Fruit fly (Drosophila melanogaster) whole organism, pupa: ENCODE data around the gene Jon25Biii.

Experiments used
- CG10348 ChIP-seq: fragments of 200-800 bp; sonication (Bioruptor generic); IDR thresholded peaks from 2 replicates; pipeline ENCODE4 v1.3.6; 2022; ENCODE audit warnings: missing biosample characterization, missing genetic modification characterization
- CG12605 ChIP-seq: fragments of 200-800 bp; sonication (Bioruptor generic); IDR thresholded peaks from 2 replicates; pipeline ENCODE4 v1.3.6; 2022; ENCODE audit warnings: missing biosample characterization, missing genetic modification characterization
- CG13204 ChIP-seq: fragments of 200-800 bp; sonication (Bioruptor generic); optimal IDR thresholded peaks from 2 replicates; lab custom pipeline; 2018; ENCODE audit warnings: missing biosample characterization, mild to moderate bottlenecking, missing genetic modification characterization, moderate library complexity
- CG14655 ChIP-seq: fragments of 200-800 bp; sonication (Bioruptor generic); optimal IDR thresholded peaks from 3 replicates; lab custom pipeline; 2017; ENCODE audit warnings: mild to moderate bottlenecking, missing biosample characterization, missing genetic modification reagents, missing genetic modification characterization
- CG15710 ChIP-seq: fragments of 200-800 bp; sonication (Bioruptor generic); optimal IDR thresholded peaks from 2 replicates; lab custom pipeline; 2018; ENCODE audit warnings: missing biosample characterization, mild to moderate bottlenecking, missing genetic modification characterization, moderate library complexity
- CG17806 ChIP-seq: fragments of 200-800 bp; sonication (Bioruptor generic); optimal IDR thresholded peaks from 2 replicates; lab custom pipeline; 2018; ENCODE audit warnings: missing biosample characterization, mild to moderate bottlenecking, missing genetic modification characterization, moderate library complexity
- CG32121 ChIP-seq: fragments of 200-800 bp; sonication (Bioruptor generic); IDR thresholded peaks from 2 replicates; pipeline ENCODE4 v1.3.6; 2022; ENCODE audit warnings: missing biosample characterization, missing genetic modification characterization
- CG34367 ChIP-seq: fragments of 200-800 bp; sonication (Bioruptor generic); optimal IDR thresholded peaks from 2 replicates; lab custom pipeline; 2018; ENCODE audit warnings: missing biosample characterization, mild to moderate bottlenecking, missing genetic modification characterization
- CG4496 ChIP-seq: fragments of 200-800 bp; sonication (Bioruptor generic); IDR thresholded peaks from 3 replicates; pipeline ENCODE4 v1.3.6; 2022; ENCODE audit warnings: missing biosample characterization, missing genetic modification characterization
- CG8159 ChIP-seq: fragments of 200-800 bp; sonication (Bioruptor generic); optimal IDR thresholded peaks from 3 replicates; lab custom pipeline; 2018; ENCODE audit warnings: missing biosample characterization, mild to moderate bottlenecking, missing genetic modification characterization, moderate library complexity
- CG8301 ChIP-seq: fragments of 200-800 bp; sonication (Bioruptor generic); optimal IDR thresholded peaks from 2 replicates; lab custom pipeline; 2018; ENCODE audit warnings: missing biosample characterization, mild to moderate bottlenecking, missing genetic modification characterization
- CG9948 ChIP-seq: fragments of 200-800 bp; sonication (Bioruptor generic); optimal IDR thresholded peaks from 2 replicates; lab custom pipeline; 2018; ENCODE audit warnings: missing biosample characterization, mild to moderate bottlenecking, missing genetic modification characterization, moderate library complexity
- D1 ChIP-seq: fragments of 200-800 bp; sonication (Bioruptor generic); optimal IDR thresholded peaks from 2 replicates; lab custom pipeline; 2018; ENCODE audit warnings: missing biosample characterization, mild to moderate bottlenecking, missing genetic modification characterization, moderate library complexity
- EcR ChIP-seq: fragments of 200-800 bp; sonication (Bioruptor generic); optimal IDR thresholded peaks from 3 replicates; lab custom pipeline; 2019; ENCODE audit warnings: missing biosample characterization, missing genetic modification characterization, mild to moderate bottlenecking, moderate library complexity, missing genetic modification reagents
- Ets98B ChIP-seq: fragments of 200-800 bp; sonication (Bioruptor generic); IDR thresholded peaks from 2 replicates; pipeline ENCODE4 v1.3.6; 2022; ENCODE audit warnings: missing biosample characterization, missing genetic modification characterization
- Pif1A ChIP-seq: fragments of 200-800 bp; sonication (Bioruptor generic); optimal IDR thresholded peaks from 3 replicates; lab custom pipeline; 2016; ENCODE audit warnings: missing biosample characterization, missing genetic modification characterization
- Pif1B ChIP-seq: fragments of 200-800 bp; sonication (Bioruptor generic); optimal IDR thresholded peaks from 3 replicates; lab custom pipeline; 2016; ENCODE audit warnings: missing biosample characterization, missing genetic modification characterization
- Snoo ChIP-seq: fragments of 200-800 bp; sonication (Bioruptor generic); optimal IDR thresholded peaks from 3 replicates; lab custom pipeline; 2017; ENCODE audit warnings: missing biosample characterization, mild to moderate bottlenecking, missing genetic modification characterization, inconsistent platforms
- fd96Ca ChIP-seq: fragments of 200-800 bp; sonication (Bioruptor generic); IDR thresholded peaks from 3 replicates; pipeline ENCODE4 v1.3.6; 2022; ENCODE audit warnings: missing biosample characterization, missing genetic modification characterization
- gl ChIP-seq: fragments of 200-800 bp; sonication (Bioruptor generic); optimal IDR thresholded peaks from 2 replicates; lab custom pipeline; 2018; ENCODE audit warnings: missing biosample characterization, mild to moderate bottlenecking, missing genetic modification characterization
- rn ChIP-seq: fragments of 200-800 bp; sonication (Bioruptor generic); IDR thresholded peaks from 2 replicates; pipeline ENCODE4 v1.3.6; 2022; ENCODE audit warnings: missing biosample characterization, missing genetic modification characterization

The Jon25Biii gene

dm6 chr2L:4950667-4951066 is at the start of gene Jon25Biii:
Gene Jon25Biii, minus strand, starts transcription at chr2L:4950767.
- TF ChIP-seq CG8159 (tag; lab: Kevin White, UChicago) (no peak), rn (GFP tag; lab: Robert Waterston, UW) (no peak), CG12605 (GFP tag; lab: Robert Waterston, UW) (no peak), CG4496 (GFP tag; lab: Robert Waterston, UW) (no peak), CG13204 (GFP tag; lab: Kevin White, UChicago) (no peak), D1 (tag; lab: Kevin White, UChicago) (no peak), CG9948 (tag; lab: Kevin White, UChicago) (no peak), Pif1A (GFP tag; lab: Kevin White, UChicago) (no peak), Pif1B (GFP tag; lab: Kevin White, UChicago) (no peak), fd96Ca (GFP tag; lab: Robert Waterston, UW) (no peak), Snoo (tag; lab: Kevin White, UChicago) (no peak), Ets98B (GFP tag; lab: Robert Waterston, UW) (no peak), gl (tag; lab: Kevin White, UChicago) (no peak), CG32121 (GFP tag; lab: Robert Waterston, UW) (no peak), CG34367 (tag; lab: Kevin White, UChicago) (no peak), CG10348 (GFP tag; lab: Robert Waterston, UW) (no peak), CG15710 (no peak), EcR (no peak), CG14655 (GFP tag; lab: Kevin White, UChicago) (no peak)

dm6 chr2L:4999389-5000032 is 48.9 kb upstream of the Jon25Biii start:
- TF ChIP-seq CG4496 (GFP tag; lab: Robert Waterston, UW) (peak; percentile 87), Snoo (tag; lab: Kevin White, UChicago) (peak; percentile 37), CG10348 (GFP tag; lab: Robert Waterston, UW) (peak; percentile 36; the same call in 1 of the 2 replicates), CG8301 (peak; percentile 78), CG13204 (GFP tag; lab: Kevin White, UChicago) (no peak), Ets98B (GFP tag; lab: Robert Waterston, UW) (peak; percentile 90), fd96Ca (GFP tag; lab: Robert Waterston, UW) (peak; percentile 92), Pif1B (GFP tag; lab: Kevin White, UChicago) (peak; percentile 65), CG8159 (tag; lab: Kevin White, UChicago) (peak; percentile 62), CG17806 (peak; percentile 48), CG32121 (GFP tag; lab: Robert Waterston, UW) (peak; percentile 87), D1 (tag; lab: Kevin White, UChicago) (no peak), gl (tag; lab: Kevin White, UChicago) (no peak), CG12605 (GFP tag; lab: Robert Waterston, UW) (peak; percentile 60), Pif1A (GFP tag; lab: Kevin White, UChicago) (peak; percentile 68), CG14655 (GFP tag; lab: Kevin White, UChicago) (peak; percentile 84), CG15710 (peak; percentile 52), CG34367 (tag; lab: Kevin White, UChicago) (peak; percentile 54), rn (GFP tag; lab: Robert Waterston, UW) (peak; percentile 83), EcR (peak; percentile 80), CG9948 (tag; lab: Kevin White, UChicago) (peak; percentile 53)

dm6 chr2L:4998571-4999191 is 48.1 kb upstream of the Jon25Biii start:
- TF ChIP-seq CG8159 (tag; lab: Kevin White, UChicago) (no peak), CG8301 (no peak), CG17806 (no peak), CG34367 (tag; lab: Kevin White, UChicago) (no peak), CG9948 (tag; lab: Kevin White, UChicago) (no peak), Pif1B (GFP tag; lab: Kevin White, UChicago) (no peak), rn (GFP tag; lab: Robert Waterston, UW) (no peak), Pif1A (GFP tag; lab: Kevin White, UChicago) (no peak), CG12605 (GFP tag; lab: Robert Waterston, UW) (no peak), CG32121 (GFP tag; lab: Robert Waterston, UW) (no peak), gl (tag; lab: Kevin White, UChicago) (no peak), fd96Ca (GFP tag; lab: Robert Waterston, UW) (no peak), D1 (tag; lab: Kevin White, UChicago) (no peak), Snoo (tag; lab: Kevin White, UChicago) (no peak), CG14655 (GFP tag; lab: Kevin White, UChicago) (no peak), CG10348 (GFP tag; lab: Robert Waterston, UW) (no peak), CG15710 (no peak)

- TF ChIP-seq Pif1A (GFP tag; lab: Kevin White, UChicago): no peak
- no peak for TF ChIP-seq CG14655 (GFP tag; lab: Kevin White, UChicago)
- no peak for TF ChIP-seq D1 (tag; lab: Kevin White, UChicago)
- TF ChIP-seq EcR: no peak
- TF ChIP-seq fd96Ca (GFP tag; lab: Robert Waterston, UW): no peak
- TF ChIP-seq CG12605 (GFP tag; lab: Robert Waterston, UW): no peak
- TF ChIP-seq gl (tag; lab: Kevin White, UChicago): no peak
- TF ChIP-seq CG32121 (GFP tag; lab: Robert Waterston, UW): no peak
- no peak for TF ChIP-seq Snoo (tag; lab: Kevin White, UChicago)
- no peak for TF ChIP-seq CG17806
- no peak for TF ChIP-seq CG8301
- TF ChIP-seq CG9948 (tag; lab: Kevin White, UChicago): no peak
- no peak for TF ChIP-seq CG34367 (tag; lab: Kevin White, UChicago)
- TF ChIP-seq CG8159 (tag; lab: Kevin White, UChicago): no peak
- TF ChIP-seq Ets98B (GFP tag; lab: Robert Waterston, UW): no peak
- no peak for TF ChIP-seq Pif1B (GFP tag; lab: Kevin White, UChicago)
- TF ChIP-seq rn (GFP tag; lab: Robert Waterston, UW): no peak
- TF ChIP-seq CG4496 (GFP tag; lab: Robert Waterston, UW): no peak
- TF ChIP-seq, all 21 proteins: peak for 0
Observed at dm6 chr2L:4998260-4998560, 47.6 kb upstream of the Jon25Biii start.
